Fruit fly (Drosophila melanogaster) whole organism, embryonic: ENCODE results near the gene mRpS23.

ENCODE experiments used
- Atf3 ChIP-seq: fragments of 200-800 bp; sonication (Bioruptor generic); optimal IDR thresholded peaks from 3 replicates; lab custom pipeline; 2016; ENCODE audit warnings: missing biosample characterization, missing genetic modification characterization
- Bgb ChIP-seq: fragments of 200-800 bp; sonication (Bioruptor generic); IDR thresholded peaks from 2 replicates; pipeline ENCODE4 v1.3.6; 2022; ENCODE audit warnings: missing biosample characterization, missing genetic modification characterization; ENCODE audit not compliant: partially characterized antibody
- CG10147 ChIP-seq: fragments of 200-800 bp; sonication (Bioruptor generic); optimal IDR thresholded peaks from 2 replicates; lab custom pipeline; 2019; ENCODE audit warnings: missing biosample characterization, mild to moderate bottlenecking, missing genetic modification characterization, moderate library complexity
- CG11398 ChIP-seq: fragments of 200-800 bp; sonication (Bioruptor generic); optimal IDR thresholded peaks from 2 replicates; lab custom pipeline; 2016; ENCODE audit warnings: missing biosample characterization, missing genetic modification characterization
- CG1233 ChIP-seq: fragments of 200-800 bp; sonication (Bioruptor generic); optimal IDR thresholded peaks from 4 replicates; lab custom pipeline; 2018; ENCODE audit warnings: missing biosample characterization, mild to moderate bottlenecking, missing genetic modification characterization
- CG12659 ChIP-seq: fragments of 200-800 bp; sonication (Bioruptor generic); optimal IDR thresholded peaks from 3 replicates; lab custom pipeline; 2017; ENCODE audit warnings: mild to moderate bottlenecking, missing biosample characterization, missing genetic modification reagents, missing genetic modification characterization
- CG13287 ChIP-seq: fragments of 200-800 bp; sonication (Bioruptor generic); IDR thresholded peaks from 2 replicates; pipeline ENCODE4 v1.3.6; 2022; ENCODE audit warnings: missing biosample characterization, missing genetic modification characterization; ENCODE audit not compliant: partially characterized antibody
- CG13624 ChIP-seq: fragments of 200-800 bp; sonication (Bioruptor generic); optimal IDR thresholded peaks from 2 replicates; lab custom pipeline; 2016; ENCODE audit warnings: missing biosample characterization, missing genetic modification characterization
- CG14710 ChIP-seq: fragments of 200-800 bp; sonication (Bioruptor generic); optimal IDR thresholded peaks from 3 replicates; lab custom pipeline; 2019; ENCODE audit warnings: missing biosample characterization, mild to moderate bottlenecking, missing genetic modification characterization, moderate library complexity
- CG1529 ChIP-seq: fragments of 200-800 bp; sonication (Bioruptor generic); optimal IDR thresholded peaks from 3 replicates; lab custom pipeline; 2018; ENCODE audit warnings: missing biosample characterization, missing genetic modification characterization
- CG15479 ChIP-seq: fragments of 200-800 bp; sonication (Bioruptor generic); optimal IDR thresholded peaks from 3 replicates; lab custom pipeline; 2019; ENCODE audit warnings: missing biosample characterization, mild to moderate bottlenecking, missing genetic modification characterization, moderate library complexity
- CG15696 ChIP-seq: fragments of 200-800 bp; sonication (Bioruptor generic); optimal IDR thresholded peaks from 2 replicates; lab custom pipeline; 2019; ENCODE audit warnings: missing biosample characterization, mild to moderate bottlenecking, missing genetic modification characterization, moderate library complexity
- CG1832 ChIP-seq: fragments of 200-800 bp; sonication (Bioruptor generic); optimal IDR thresholded peaks from 2 replicates; lab custom pipeline; 2017; ENCODE audit warnings: missing biosample characterization, mild to moderate bottlenecking, missing genetic modification characterization, inconsistent platforms
- CG2712 ChIP-seq: fragments of 200-800 bp; optimal IDR thresholded peaks from 3 replicates; lab custom pipeline; 2019; ENCODE audit warnings: missing biosample characterization, mild to moderate bottlenecking, missing genetic modification characterization, moderate library complexity
- CG33213 ChIP-seq: fragments of 200-800 bp; sonication (Bioruptor generic); optimal IDR thresholded peaks from 3 replicates; lab custom pipeline; 2016; ENCODE audit warnings: missing biosample characterization, missing genetic modification characterization
- CG6272 ChIP-seq: fragments of 200-800 bp; sonication (Bioruptor generic); IDR thresholded peaks from 2 replicates; pipeline ENCODE4 v1.3.6; 2022; ENCODE audit warnings: missing biosample characterization, missing genetic modification characterization
- CG6791 ChIP-seq: fragments of 200-800 bp; sonication (Bioruptor generic); IDR thresholded peaks from 3 replicates; pipeline ENCODE4 v1.3.6; 2022; ENCODE audit warnings: missing biosample characterization, missing genetic modification characterization; ENCODE audit not compliant: partially characterized antibody
- CG7556 ChIP-seq: fragments of 200-800 bp; sonication (Bioruptor generic); optimal IDR thresholded peaks from 2 replicates; lab custom pipeline; 2017; ENCODE audit warnings: missing biosample characterization, mild to moderate bottlenecking, missing genetic modification characterization
- CG8089 ChIP-seq: fragments of 200-800 bp; sonication (Bioruptor generic); optimal IDR thresholded peaks from 3 replicates; lab custom pipeline; 2016; ENCODE audit warnings: missing biosample characterization, missing genetic modification characterization
- CG9797 ChIP-seq: fragments of 200-800 bp; sonication (Bioruptor generic); optimal IDR thresholded peaks from 3 replicates; lab custom pipeline; 2018; ENCODE audit warnings: missing biosample characterization, mild to moderate bottlenecking, missing genetic modification characterization
- Fer1 ChIP-seq: fragments of 200-800 bp; sonication (Bioruptor generic); optimal IDR thresholded peaks from 2 replicates; lab custom pipeline; 2017; ENCODE audit warnings: missing biosample characterization, mild to moderate bottlenecking, missing genetic modification characterization
- H2.0 ChIP-seq: fragments of 200-800 bp; sonication (Bioruptor generic); IDR thresholded peaks from 2 replicates; pipeline ENCODE4 v1.3.6; 2022; ENCODE audit warnings: missing biosample characterization, missing genetic modification characterization
- Hey ChIP-seq: fragments of 200-800 bp; sonication (Bioruptor generic); optimal IDR thresholded peaks from 3 replicates; lab custom pipeline; 2018; ENCODE audit warnings: missing biosample characterization, mild to moderate bottlenecking, missing genetic modification characterization
- Med ChIP-seq: fragments of 200-800 bp; sonication (Bioruptor generic); peaks from one replicate; lab custom pipeline; 2016; ENCODE audit warnings: missing biosample characterization, missing genetic modification characterization, mild to moderate bottlenecking, inconsistent platforms, moderate library complexity
- Opbp ChIP-seq: fragments of 200-800 bp; sonication (Bioruptor generic); IDR thresholded peaks from 3 replicates; pipeline ENCODE4 v1.3.6; 2022; ENCODE audit warnings: missing biosample characterization, missing genetic modification characterization; ENCODE audit not compliant: partially characterized antibody
- Scr ChIP-seq: fragments of 200-800 bp; sonication (Bioruptor generic); IDR thresholded peaks from 2 replicates; pipeline ENCODE4 v1.3.6; 2022; ENCODE audit warnings: missing biosample characterization, missing genetic modification characterization; ENCODE audit not compliant: partially characterized antibody
- YL-1 ChIP-seq: fragments of 200-800 bp; sonication (Bioruptor generic); optimal IDR thresholded peaks from 3 replicates; lab custom pipeline; 2017; ENCODE audit warnings: missing biosample characterization, mild to moderate bottlenecking, missing genetic modification characterization
- ase ChIP-seq: fragments of 200-800 bp; sonication (Bioruptor generic); IDR thresholded peaks from 3 replicates; pipeline ENCODE4 v1.3.6; 2022; ENCODE audit warnings: missing biosample characterization, missing genetic modification characterization
- cad ChIP-seq: fragments of >200 bp; optimal IDR thresholded peaks from 2 replicates; lab custom pipeline; 2017; ENCODE audit warnings: missing biosample characterization, missing genetic modification characterization
- crc ChIP-seq: fragments of 200-800 bp; sonication (Bioruptor generic); optimal IDR thresholded peaks from 2 replicates; lab custom pipeline; 2016; ENCODE audit warnings: missing biosample characterization, missing genetic modification characterization
- fd102C ChIP-seq: fragments of 200-800 bp; sonication (Bioruptor generic); optimal IDR thresholded peaks from 2 replicates; lab custom pipeline; 2018; ENCODE audit warnings: missing biosample characterization, mild to moderate bottlenecking, missing genetic modification characterization, moderate library complexity
- gcm ChIP-seq: fragments of 200-800 bp; sonication (Bioruptor generic); optimal IDR thresholded peaks from 2 replicates; lab custom pipeline; 2019; ENCODE audit warnings: missing biosample characterization, mild to moderate bottlenecking, missing genetic modification characterization, moderate library complexity
- hbn ChIP-seq: fragments of 200-800 bp; sonication (Bioruptor generic); IDR thresholded peaks from 2 replicates; pipeline ENCODE4 v1.3.6; 2022; ENCODE audit warnings: missing biosample characterization, missing genetic modification characterization; ENCODE audit not compliant: partially characterized antibody
- jumu ChIP-seq: fragments of 200-800 bp; sonication (Bioruptor generic); optimal IDR thresholded peaks from 3 replicates; lab custom pipeline; 2016; ENCODE audit warnings: missing biosample characterization, missing genetic modification characterization
- odd ChIP-seq: fragments of 200-800 bp; sonication (Bioruptor generic); optimal IDR thresholded peaks from 2 replicates; lab custom pipeline; 2017; ENCODE audit warnings: missing biosample characterization, mild to moderate bottlenecking, missing genetic modification characterization
- otp ChIP-seq: fragments of 200-800 bp; sonication (Bioruptor generic); IDR thresholded peaks from 3 replicates; pipeline ENCODE4, ENCODE4 v1.3.6; 2022; ENCODE audit warnings: missing biosample characterization, missing genetic modification characterization
- so ChIP-seq: fragments of 200-800 bp; sonication (Bioruptor generic); IDR thresholded peaks from 3 replicates; pipeline ENCODE4 v1.3.6; 2022; ENCODE audit warnings: missing biosample characterization, missing genetic modification characterization
- stwl ChIP-seq: fragments of 200-800 bp; sonication (Bioruptor generic); optimal IDR thresholded peaks from 3 replicates; lab custom pipeline; 2018; ENCODE audit warnings: missing biosample characterization, mild to moderate bottlenecking, missing genetic modification characterization, moderate library complexity
- toy ChIP-seq: fragments of 200-800 bp; sonication (Bioruptor generic); IDR thresholded peaks from 2 replicates; pipeline ENCODE4 v1.3.6; 2022; ENCODE audit warnings: missing biosample characterization, missing genetic modification characterization
- trem ChIP-seq: fragments of 200-800 bp; optimal IDR thresholded peaks from 3 replicates; lab custom pipeline; 2019; ENCODE audit warnings: missing biosample characterization, mild to moderate bottlenecking, missing genetic modification characterization, moderate library complexity
- tx ChIP-seq: fragments of 200-800 bp; sonication (Bioruptor generic); optimal IDR thresholded peaks from 2 replicates; lab custom pipeline; 2016; ENCODE audit warnings: missing biosample characterization, missing genetic modification characterization
- wek ChIP-seq: fragments of 200-800 bp; sonication (Bioruptor generic); optimal IDR thresholded peaks from 3 replicates; lab custom pipeline; 2018; ENCODE audit warnings: missing biosample characterization, mild to moderate bottlenecking, missing genetic modification characterization, moderate library complexity

Gene mRpS23

DNA sequence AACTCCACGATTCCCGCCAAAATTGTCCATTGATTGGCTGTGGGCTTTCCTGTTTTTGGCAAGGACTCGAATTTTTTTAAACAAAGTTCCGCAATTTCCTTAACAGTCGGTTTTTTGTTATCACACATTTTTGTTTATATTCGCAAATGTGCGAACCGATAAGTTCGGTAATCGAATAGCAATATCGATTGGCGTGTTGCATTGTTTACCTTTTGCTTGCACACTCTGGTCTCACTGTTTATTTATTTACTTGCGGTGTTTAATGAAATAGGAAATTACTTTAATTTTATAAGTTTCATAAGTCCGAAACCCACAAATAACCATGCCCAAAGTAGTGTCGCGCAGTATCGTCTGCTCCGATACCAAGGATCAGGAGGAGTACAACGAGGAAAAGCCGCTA is 23.5 kb downstream of the mRpS23 start, which contains the start of the genes Adat1 and CG16865 (continued):
- no peak for TF ChIP-seq jumu (GFP tag; lab: Kevin White, UChicago)
- TF ChIP-seq Scr = peak; percentile 61
- peak; percentile 35 for TF ChIP-seq CG14710
- TF ChIP-seq CG2712 (tag; lab: Kevin White, UChicago) = no peak
- no peak for TF ChIP-seq odd (GFP tag; lab: Kevin White, UChicago)
- TF ChIP-seq cad (GFP tag; lab: Kevin White, UChicago) = no peak
- peak; percentile 21 for TF ChIP-seq Fer1 (GFP tag; lab: Kevin White, UChicago)
- TF ChIP-seq CG13624 (GFP tag; lab: Kevin White, UChicago) = peak; percentile 12
- TF ChIP-seq CG1233 = no peak
- peak; percentile 55 for TF ChIP-seq YL-1 (GFP tag; lab: Kevin White, UChicago)
- no peak for TF ChIP-seq so (GFP tag; lab: Robert Waterston, UW)
- TF ChIP-seq CG15696 (tag; lab: Kevin White, UChicago) = peak; percentile 21
- no peak for TF ChIP-seq CG15479 (GFP tag; lab: Kevin White, UChicago)
- TF ChIP-seq CG6272 (GFP tag; lab: Robert Waterston, UW) = no peak
- TF ChIP-seq CG33213 (GFP tag; lab: Kevin White, UChicago) = peak; percentile 14
- TF ChIP-seq trem (tag; lab: Kevin White, UChicago) = peak; percentile 36
- TF ChIP-seq CG7556 (GFP tag; lab: Kevin White, UChicago) = no peak
- peak; percentile 87 for TF ChIP-seq stwl (tag; lab: Kevin White, UChicago)
- TF ChIP-seq CG1529 (GFP tag; lab: Kevin White, UChicago) = no peak
- TF ChIP-seq hbn (GFP tag; lab: Robert Waterston, UW) = peak; percentile 61
- no peak for TF ChIP-seq tx (GFP tag; lab: Kevin White, UChicago)
- peak; percentile 48; the same call in 2 of the 3 replicates for TF ChIP-seq CG6791
- peak; percentile 58 for TF ChIP-seq Bgb
- TF ChIP-seq fd102C (GFP tag; lab: Kevin White, UChicago) = no peak
- no peak for TF ChIP-seq CG8089 (GFP tag; lab: Kevin White, UChicago)
- peak; percentile 67 for TF ChIP-seq Med (GFP tag; lab: Kevin White, UChicago)
- no peak for TF ChIP-seq Hey (tag; lab: Kevin White, UChicago)
- TF ChIP-seq CG1832 (GFP tag; lab: Kevin White, UChicago) = no peak
- TF ChIP-seq H2.0 = no peak
- no peak for TF ChIP-seq crc (GFP tag; lab: Kevin White, UChicago)
- TF ChIP-seq otp (GFP tag; lab: Robert Waterston, UW) = no peak
- TF ChIP-seq toy (GFP tag; lab: Robert Waterston, UW) = no peak
- peak; percentile 76 for TF ChIP-seq CG9797
- TF ChIP-seq wek (GFP tag; lab: Kevin White, UChicago) = no peak
- 0 out of 3 replicates have a peak, but pooled peaks have one; percentile 31 for TF ChIP-seq Opbp
- TF ChIP-seq CG12659 (GFP tag; lab: Kevin White, UChicago) = peak; percentile 47
- no peak for TF ChIP-seq CG11398 (GFP tag; lab: Kevin White, UChicago)
- no peak for TF ChIP-seq gcm (GFP tag; lab: Kevin White, UChicago)
- no peak for TF ChIP-seq Atf3 (GFP tag; lab: Kevin White, UChicago)
- no peak for TF ChIP-seq ase (GFP tag; lab: Robert Waterston, UW)
- TF ChIP-seq CG13287 (GFP tag; lab: Robert Waterston, UW) = peak; percentile 72
- no peak for TF ChIP-seq CG10147 (GFP tag; lab: Kevin White, UChicago)
